Fruit fly (Drosophila melanogaster): ENCODE data around the gene alph.

DNA sequence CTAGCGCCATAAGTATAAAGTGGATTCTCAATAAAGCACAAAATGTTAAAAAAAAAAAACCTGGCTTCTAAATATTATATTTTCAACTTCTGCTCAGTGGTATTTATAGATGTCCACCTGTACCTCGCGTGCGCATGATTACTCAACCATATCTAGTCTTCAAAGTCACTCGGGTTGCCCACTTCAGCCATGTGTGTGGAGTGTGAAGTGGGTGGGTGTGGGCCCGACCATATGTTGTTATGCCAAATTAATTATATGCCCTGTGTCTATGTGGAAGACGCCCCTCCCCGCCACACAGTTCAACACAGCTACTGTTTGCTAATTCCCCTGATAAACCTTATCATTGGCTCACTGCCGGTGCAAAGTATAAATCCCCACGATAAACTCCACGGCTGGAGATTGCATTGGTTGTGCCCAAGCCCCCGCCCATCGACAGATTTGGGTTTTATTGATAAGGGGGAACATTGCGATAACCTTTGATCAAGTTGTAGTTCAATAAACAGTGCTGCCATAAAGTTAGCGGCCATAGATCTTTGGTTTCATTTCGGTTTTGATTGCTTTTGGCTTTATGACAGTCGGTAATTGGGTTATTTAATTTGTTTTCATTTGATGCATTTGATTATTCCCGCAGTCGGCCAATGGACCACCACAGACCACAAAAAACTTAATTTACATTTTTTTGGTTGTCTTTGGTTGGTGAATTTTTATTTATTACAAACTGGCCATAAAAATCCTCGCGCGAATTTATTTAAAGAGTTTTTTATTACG lies 29.3 kb downstream of the alph start:
- TF ChIP-seq Jra (GFP tag; optimal IDR thresholded peaks at IDR 0.05) (no peak), ey (GFP tag; optimal IDR thresholded peaks at IDR 0.05) (no peak)

Data from whole organism, wandering third instar larva.